Worm (Caenorhabditis elegans): Measurements from ENCODE around the gene math-40.
"Not testable (repeated sequence)": the region's sequence is repeated elsewhere in the genome, so short reads cannot be mapped to it uniquely, and the experiment has no call there.

Gene math-40

DNA sequence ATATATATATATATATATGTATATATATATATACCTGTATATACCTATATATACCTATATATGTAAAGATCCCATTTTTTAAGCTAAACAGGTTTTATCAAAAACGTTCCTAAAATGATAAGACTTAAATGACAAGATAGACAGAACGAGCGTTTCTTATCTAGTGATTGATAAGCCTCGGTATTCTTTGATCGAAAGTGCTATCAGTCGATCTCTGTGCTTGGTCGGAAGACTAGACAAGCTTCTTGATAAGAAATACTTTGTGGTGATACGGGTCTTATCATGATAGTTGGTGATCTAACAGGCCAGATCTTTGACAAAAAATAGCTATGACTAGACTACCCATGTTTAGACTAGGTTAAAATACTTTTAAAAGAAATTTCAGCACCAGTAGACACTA is 21.3 kb downstream of the math-40 start (continued):
- TF ChIP-seq jun-1 (tag; optimal IDR thresholded peaks at IDR 0.05) (peak; percentile 34), pqm-1 (tag; optimal IDR thresholded peaks at IDR 0.05) (peak; percentile 99), tag-97 (GFP tag; IDR thresholded peaks at IDR 0.05) (no peak), nhr-28 (tag; optimal IDR thresholded peaks at IDR 0.05) (peak; percentile 96), duxl-1 (tag; optimal IDR thresholded peaks at IDR 0.05; ENCODE audit: poor library complexity) (peak; percentile 87), php-3 (GFP tag; IDR thresholded peaks at IDR 0.05) (peak; percentile 90), mdl-1 (tag; optimal IDR thresholded peaks at IDR 0.05) (peak in 1 of 2 experiments; percentile 43), hlh-11 (tag; optimal IDR thresholded peaks at IDR 0.05) (peak; percentile 92), daf-8 (GFP tag; IDR thresholded peaks at IDR 0.05) (no peak)

DNA sequence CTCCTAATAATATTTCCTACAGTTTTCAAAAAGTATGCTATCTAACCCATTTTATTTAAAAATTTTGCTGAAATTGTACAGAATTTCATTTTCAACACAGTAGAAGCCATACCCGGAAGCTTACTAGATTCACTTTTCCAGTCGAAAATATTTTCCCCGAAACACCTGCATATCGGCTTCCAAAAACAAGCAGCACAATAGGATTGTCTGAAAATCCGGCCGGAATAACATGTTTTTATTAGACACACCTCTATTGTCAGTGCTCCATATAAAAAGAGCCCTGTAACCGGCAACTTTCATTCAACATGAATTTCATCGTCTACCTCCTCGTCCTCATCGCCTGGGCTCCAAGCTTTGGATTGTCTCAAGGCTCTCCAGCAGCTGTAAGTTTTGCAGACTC is 22.1 kb downstream of the math-40 start, which contains the start of gene C52E2.2:
TSS of gene C52E2.2 (plus strand) at position 301 of the 400 bp plus-strand sequence.
- TF ChIP-seq rbr-2 (tag; optimal IDR thresholded peaks at IDR 0.05), result no peak
- no peak for TF ChIP-seq fkh-10 (GFP tag; optimal IDR thresholded peaks at IDR 0.05)
- no peak for TF ChIP-seq nhr-237 (tag; optimal IDR thresholded peaks at IDR 0.05)
- no peak for TF ChIP-seq ceh-20 (GFP tag; IDR thresholded peaks at IDR 0.05)
- TF ChIP-seq Y5F2A.4 (GFP tag; optimal IDR thresholded peaks at IDR 0.05), result no peak
- no peak for TF ChIP-seq nhr-42 (GFP tag; IDR thresholded peaks at IDR 0.05)
- no peak for TF ChIP-seq mdt-29 (GFP tag; IDR thresholded peaks at IDR 0.05)
- no peak for TF ChIP-seq lin-39 (tag; optimal IDR thresholded peaks at IDR 0.05)
- TF ChIP-seq nhr-6 (tag; optimal IDR thresholded peaks at IDR 0.05), result no peak
- TF ChIP-seq nhr-28 (tag; optimal IDR thresholded peaks at IDR 0.05), result no peak
- TF ChIP-seq lir-3 (tag; optimal IDR thresholded peaks at IDR 0.05), result no peak
- TF ChIP-seq D1046.2 (GFP tag; IDR thresholded peaks at IDR 0.05), result no peak
- TF ChIP-seq zip-11 (GFP tag; IDR thresholded peaks at IDR 0.05), result no peak
- TF ChIP-seq daf-19 (GFP tag; conservative IDR thresholded peaks at IDR 0.05), result no peak
- TF ChIP-seq R02D3.7 (tag; optimal IDR thresholded peaks at IDR 0.05), result no peak
- TF ChIP-seq sdz-12 (GFP tag; optimal IDR thresholded peaks at IDR 0.05), result no peak
- TF ChIP-seq set-16 (GFP tag; IDR thresholded peaks at IDR 0.05), result no peak
- no peak for TF ChIP-seq vab-7 (GFP tag; IDR thresholded peaks at IDR 0.05)

DNA sequence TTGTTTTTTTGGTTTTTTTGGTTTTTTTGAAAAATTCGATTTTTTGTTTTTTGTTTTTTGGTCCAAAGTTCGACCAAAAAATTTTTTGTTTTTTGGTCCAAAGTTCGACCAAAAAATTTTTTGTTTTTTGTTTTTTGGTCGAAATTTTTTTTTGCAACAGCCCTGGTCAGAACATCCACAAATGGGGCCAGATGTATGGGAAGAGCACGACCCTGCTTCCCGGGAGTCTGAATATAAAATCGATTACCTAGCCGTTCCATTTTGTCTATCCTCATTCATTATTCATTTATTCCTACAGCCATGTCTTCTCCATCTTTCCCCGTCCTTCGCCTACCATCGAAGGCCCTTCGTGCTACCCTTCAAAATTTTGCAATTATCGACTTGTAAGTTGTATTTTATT is 23.7 kb downstream of the math-40 start, which contains the start of gene fbxb-95:
TSS of gene fbxb-95 (plus strand) at position 301 of the 400 bp plus-strand sequence.
- TF ChIP-seq tra-1 (GFP tag; IDR thresholded peaks at IDR 0.05); dmd-6 (GFP tag; IDR thresholded peaks at IDR 0.05); rbr-2 (tag; optimal IDR thresholded peaks at IDR 0.05): not testable (repeated sequence)

DNA sequence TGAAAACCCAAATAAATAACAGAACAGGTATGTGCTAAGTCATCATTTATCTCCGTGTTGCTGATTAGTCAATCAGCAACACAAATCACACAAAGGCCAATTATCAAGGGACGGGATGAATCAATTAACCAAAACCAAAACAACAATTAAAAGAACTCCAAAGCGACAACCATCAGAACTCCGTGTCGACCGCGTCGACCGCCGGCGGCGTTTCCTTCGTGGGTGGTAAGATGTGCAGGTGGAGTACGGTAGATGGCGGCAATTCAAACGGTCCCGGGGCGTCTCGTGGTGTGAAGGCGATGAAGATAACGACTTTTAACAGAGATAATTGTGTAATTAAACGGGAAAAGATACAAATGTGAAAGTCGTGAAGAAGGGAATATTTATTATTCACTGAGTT is 25.0 kb downstream of the math-40 start:
- TF ChIP-seq tra-1 (GFP tag; IDR thresholded peaks at IDR 0.05) (peak; percentile 99), set-16 (GFP tag; IDR thresholded peaks at IDR 0.05) (0 out of 2 replicates have a peak, but pooled peaks have one; percentile 12)

DNA sequence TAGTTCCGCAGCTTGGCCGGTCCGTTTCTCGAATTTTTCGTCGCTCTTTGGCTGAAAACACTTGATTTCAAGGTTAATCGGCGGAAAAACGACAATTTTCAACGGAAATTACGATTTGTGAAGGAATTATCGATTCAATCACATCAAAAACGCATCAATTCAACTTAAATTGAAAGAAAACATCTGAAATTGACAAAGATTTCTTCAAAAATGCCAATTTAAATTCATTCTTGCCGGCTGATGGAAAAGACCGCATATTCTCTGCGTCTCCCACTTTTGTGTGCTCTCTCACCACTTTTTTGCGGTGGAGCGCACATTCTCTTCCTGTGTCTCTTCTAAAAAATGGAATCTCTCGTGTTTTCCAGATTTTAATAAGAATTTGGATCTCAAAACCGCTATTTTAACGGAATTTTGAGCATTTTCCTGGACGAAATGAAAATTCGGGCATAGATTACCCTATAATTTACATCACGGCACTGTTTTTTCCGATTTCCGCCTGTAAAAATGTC is 30.9 kb downstream of the math-40 start, which contains the start of gene C16C4.18:
TSS of gene C16C4.18 (minus strand) at position 51 of the 509 bp plus-strand sequence.
- TF ChIP-seq daf-12 (tag; optimal IDR thresholded peaks at IDR 0.05); nhr-77 (tag; optimal IDR thresholded peaks at IDR 0.05); arid-1 (GFP tag; conservative IDR thresholded peaks at IDR 0.05): not testable (repeated sequence)

DNA sequence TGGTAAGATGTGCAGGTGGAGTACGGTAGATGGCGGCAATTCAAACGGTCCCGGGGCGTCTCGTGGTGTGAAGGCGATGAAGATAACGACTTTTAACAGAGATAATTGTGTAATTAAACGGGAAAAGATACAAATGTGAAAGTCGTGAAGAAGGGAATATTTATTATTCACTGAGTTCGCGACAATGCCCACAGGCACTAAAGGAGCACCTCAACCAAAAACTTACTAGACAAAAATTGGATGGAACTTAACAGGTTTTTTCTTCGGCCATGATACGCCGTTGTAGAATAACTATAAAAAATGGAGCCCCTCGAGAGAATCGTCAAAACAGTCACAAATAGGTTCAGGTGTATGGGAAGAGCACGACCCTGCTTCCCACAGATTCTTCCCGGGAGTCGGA is 31.9 kb downstream of the math-40 start, which contains the start of gene fbxb-98:
TSS of gene fbxb-98 (plus strand) at position 301 of the 400 bp plus-strand sequence.
- not testable (repeated sequence) for TF ChIP-seq dve-1 (tag; optimal IDR thresholded peaks at IDR 0.05; ENCODE audit: insufficient read depth); fkh-10 (GFP tag; optimal IDR thresholded peaks at IDR 0.05); hmg-1.1 (GFP tag; IDR thresholded peaks at IDR 0.05)
